Worm (Caenorhabditis elegans): Measurements from ENCODE around the gene C24A8.5.

ce11 chrX:4366231-4366630 lies 37.5 kb upstream of the C24A8.5 start, which contains the start of gene R160.3:
- no peak for TF ChIP-seq tbx-2 (tag; optimal IDR thresholded peaks at IDR 0.05)
- no peak for TF ChIP-seq rnt-1 (tag; optimal IDR thresholded peaks at IDR 0.05)
- TF ChIP-seq elt-2 (tag; optimal IDR thresholded peaks at IDR 0.05), result no peak
- no peak for TF ChIP-seq ama-1 (optimal IDR thresholded peaks at IDR 0.05)

All from whole organism, late embryonic.